Fruit fly (Drosophila melanogaster) whole organism, embryonic: ENCODE results near the gene Chrac-14.
A peak's percentile ranks its signal among the peaks of the same experiment; 100 is the strongest.

Experiments
- Atf3 ChIP-seq: fragments of 200-800 bp; sonication (Bioruptor generic); optimal IDR thresholded peaks from 3 replicates; lab custom pipeline; 2016; ENCODE audit warnings: missing biosample characterization, missing genetic modification characterization
- BEAF-32 ChIP-seq: fragments of 200-800 bp; sonication (Bioruptor generic); optimal IDR thresholded peaks from 3 replicates; lab custom pipeline; 2017; ENCODE audit warnings: missing biosample characterization, missing genetic modification characterization, mild to moderate bottlenecking, moderate library complexity, missing genetic modification reagents
- Blimp-1 ChIP-seq: fragments of 200-800 bp; sonication (Bioruptor generic); optimal IDR thresholded peaks from 3 replicates; lab custom pipeline; 2018; ENCODE audit warnings: missing biosample characterization, missing genetic modification characterization, mild to moderate bottlenecking, moderate library complexity, missing genetic modification reagents
- CG10431 ChIP-seq: fragments of 200-800 bp; sonication (Bioruptor generic); optimal IDR thresholded peaks from 3 replicates; lab custom pipeline; 2018; ENCODE audit warnings: missing biosample characterization, mild to moderate bottlenecking, missing genetic modification characterization
- CG11560 ChIP-seq: fragments of 200-800 bp; sonication (Bioruptor generic); IDR thresholded peaks from 3 replicates; pipeline ENCODE4 v1.3.6; 2022; ENCODE audit warnings: missing biosample characterization, missing genetic modification characterization
- CG11696 ChIP-seq: fragments of 200-800 bp; sonication (Bioruptor generic); IDR thresholded peaks from 2 replicates; pipeline ENCODE4 v1.3.6; 2022; ENCODE audit warnings: missing biosample characterization, missing genetic modification characterization
- CG13424 ChIP-seq: fragments of 200-800 bp; sonication (Bioruptor generic); optimal IDR thresholded peaks from 2 replicates; lab custom pipeline; 2019; ENCODE audit warnings: missing biosample characterization, mild to moderate bottlenecking, missing genetic modification characterization, moderate library complexity
- CG1602 ChIP-seq: fragments of 200-800 bp; sonication (Bioruptor generic); optimal IDR thresholded peaks from 3 replicates; lab custom pipeline; 2016; ENCODE audit warnings: missing biosample characterization, missing genetic modification characterization
- CG16813 ChIP-seq: fragments of 200-800 bp; sonication (Bioruptor generic); IDR thresholded peaks from 3 replicates; pipeline ENCODE4 v1.3.6; 2022; ENCODE audit warnings: missing biosample characterization, missing genetic modification characterization; ENCODE audit not compliant: partially characterized antibody
- CG16815 ChIP-seq: fragments of 200-800 bp; sonication (Bioruptor generic); optimal IDR thresholded peaks from 3 replicates; lab custom pipeline; 2017; ENCODE audit warnings: missing biosample characterization, mild to moderate bottlenecking, missing genetic modification characterization
- CG17361 ChIP-seq: fragments of 200-800 bp; sonication (Bioruptor generic); IDR thresholded peaks from 3 replicates; pipeline ENCODE4 v1.3.6; 2022; ENCODE audit warnings: missing biosample characterization, missing genetic modification characterization
- CG17568 ChIP-seq: fragments of 200-800 bp; sonication (Bioruptor generic); optimal IDR thresholded peaks from 2 replicates; lab custom pipeline; 2018; ENCODE audit warnings: missing biosample characterization, mild to moderate bottlenecking, missing genetic modification characterization, moderate library complexity
- CG2678 ChIP-seq: fragments of 200-800 bp; sonication (Bioruptor generic); optimal IDR thresholded peaks from 3 replicates; lab custom pipeline; 2019; ENCODE audit warnings: missing biosample characterization, mild to moderate bottlenecking, missing genetic modification characterization, moderate library complexity
- CG2875 ChIP-seq: fragments of 200-800 bp; sonication (Bioruptor generic); optimal IDR thresholded peaks from 2 replicates; lab custom pipeline; 2017; ENCODE audit warnings: missing biosample characterization, mild to moderate bottlenecking, missing genetic modification characterization, missing genetic modification reagents
- CG32532 ChIP-seq: fragments of 200-800 bp; sonication (Bioruptor generic); IDR thresholded peaks from 2 replicates; pipeline ENCODE4 v1.3.6; 2022; ENCODE audit warnings: missing biosample characterization, missing genetic modification characterization
- CG33557 ChIP-seq: fragments of 200-800 bp; sonication (Bioruptor generic); optimal IDR thresholded peaks from 2 replicates; lab custom pipeline; 2019; ENCODE audit warnings: missing biosample characterization, mild to moderate bottlenecking, missing genetic modification characterization, moderate library complexity
- CG6272 ChIP-seq: fragments of 200-800 bp; sonication (Bioruptor generic); IDR thresholded peaks from 2 replicates; pipeline ENCODE4 v1.3.6; 2022; ENCODE audit warnings: missing biosample characterization, missing genetic modification characterization
- CG7357 ChIP-seq: fragments of 200-800 bp; sonication (Bioruptor generic); IDR thresholded peaks from 3 replicates; pipeline ENCODE4 v1.3.6; 2022; ENCODE audit warnings: missing biosample characterization, missing genetic modification characterization
- CG8388 ChIP-seq: fragments of 200-800 bp; sonication (Bioruptor generic); optimal IDR thresholded peaks from 2 replicates; lab custom pipeline; 2019; ENCODE audit warnings: missing biosample characterization, mild to moderate bottlenecking, missing genetic modification characterization, moderate library complexity
- Elba2 ChIP-seq: fragments of 200-800 bp; sonication (Bioruptor generic); optimal IDR thresholded peaks from 3 replicates; lab custom pipeline; 2016; ENCODE audit warnings: missing biosample characterization, missing genetic modification characterization
- Oli ChIP-seq: fragments of 200-800 bp; sonication (Bioruptor generic); optimal IDR thresholded peaks from 2 replicates; lab custom pipeline; 2018; ENCODE audit warnings: missing biosample characterization, mild to moderate bottlenecking, missing genetic modification characterization, moderate library complexity
- PHDP ChIP-seq: fragments of 200-800 bp; sonication (Bioruptor generic); optimal IDR thresholded peaks from 3 replicates; lab custom pipeline; 2018; ENCODE audit warnings: missing biosample characterization, mild to moderate bottlenecking, missing genetic modification characterization, moderate library complexity
- Ptx1 ChIP-seq: fragments of 200-800 bp; sonication (Bioruptor generic); IDR thresholded peaks from 2 replicates; pipeline ENCODE4 v1.3.6; 2022; ENCODE audit warnings: missing biosample characterization, missing genetic modification characterization
- Ravus ChIP-seq: fragments of 200-800 bp; sonication (Bioruptor generic); IDR thresholded peaks from 2 replicates; pipeline ENCODE4 v1.3.6; 2022; ENCODE audit warnings: missing biosample characterization, missing genetic modification characterization
- Rfx ChIP-seq: fragments of 200-800 bp; sonication (Bioruptor generic); IDR thresholded peaks from 2 replicates; pipeline ENCODE4 v1.3.6; 2022; ENCODE audit warnings: missing biosample characterization, missing genetic modification characterization
- Trl ChIP-seq, 3 experiments: fragments of >200 bp in 2 of 3; fragments of 200-800 bp in 1 of 3; sonication (Bioruptor generic) in 1 of 3; optimal IDR thresholded peaks; 2 replicates in 1 of 3; 3 replicates in 2 of 3; lab custom pipeline; 2016 to 2017; ENCODE audit warnings: missing biosample characterization in 1 of 3, missing genetic modification characterization in 1 of 3
- az2 ChIP-seq: fragments of 200-800 bp; sonication (Bioruptor generic); optimal IDR thresholded peaks from 3 replicates; lab custom pipeline; 2016; ENCODE audit warnings: missing biosample characterization, missing genetic modification characterization
- bowl ChIP-seq: fragments of 200-800 bp; sonication (Bioruptor generic); IDR thresholded peaks from 2 replicates; pipeline ENCODE4 v1.3.6; 2022; ENCODE audit warnings: missing biosample characterization, missing genetic modification characterization
- bsh ChIP-seq, 2 experiments: fragments of 200-800 bp; sonication (Bioruptor generic); optimal IDR thresholded peaks; 2 replicates each; lab custom pipeline; 2017 to 2018; ENCODE audit warnings: mild to moderate bottlenecking in 2 of 2, missing biosample characterization in 2 of 2, missing genetic modification characterization in 2 of 2, moderate library complexity in 1 of 2
- da ChIP-seq: fragments of 200-800 bp; sonication (Bioruptor generic); optimal IDR thresholded peaks from 2 replicates; lab custom pipeline; 2016; ENCODE audit warnings: missing biosample characterization, missing genetic modification characterization
- dmrt99B ChIP-seq: fragments of 200-800 bp; sonication (Bioruptor generic); optimal IDR thresholded peaks from 2 replicates; lab custom pipeline; 2018; ENCODE audit warnings: missing biosample characterization, mild to moderate bottlenecking, missing genetic modification characterization, moderate library complexity
- dysf ChIP-seq: fragments of 200-800 bp; sonication (Bioruptor generic); IDR thresholded peaks from 3 replicates; pipeline ENCODE4 v1.3.6; 2022; ENCODE audit warnings: missing biosample characterization, missing genetic modification characterization
- gce ChIP-seq: fragments of 200-800 bp; sonication (Bioruptor generic); IDR thresholded peaks from 3 replicates; pipeline ENCODE4 v1.3.6; 2022; ENCODE audit warnings: missing biosample characterization, missing genetic modification characterization
- gcm ChIP-seq: fragments of 200-800 bp; sonication (Bioruptor generic); optimal IDR thresholded peaks from 2 replicates; lab custom pipeline; 2019; ENCODE audit warnings: missing biosample characterization, mild to moderate bottlenecking, missing genetic modification characterization, moderate library complexity
- gem ChIP-seq: fragments of 200-800 bp; sonication (Bioruptor generic); optimal IDR thresholded peaks from 2 replicates; lab custom pipeline; 2019; ENCODE audit warnings: missing biosample characterization, mild to moderate bottlenecking, missing genetic modification characterization, moderate library complexity
- grau ChIP-seq: fragments of 200-800 bp; optimal IDR thresholded peaks from 3 replicates; lab custom pipeline; 2019; ENCODE audit warnings: missing biosample characterization, mild to moderate bottlenecking, missing genetic modification characterization, moderate library complexity
- kah ChIP-seq: fragments of 200-800 bp; sonication (Bioruptor generic); optimal IDR thresholded peaks from 2 replicates; lab custom pipeline; 2018; ENCODE audit warnings: missing biosample characterization, mild to moderate bottlenecking, missing genetic modification characterization
- kni ChIP-seq: fragments of 200-800 bp; sonication (Bioruptor generic); optimal IDR thresholded peaks from 3 replicates; lab custom pipeline; 2017; ENCODE audit warnings: mild to moderate bottlenecking, missing biosample characterization, missing genetic modification reagents, missing genetic modification characterization
- lola ChIP-seq, 3 experiments: fragments of >200 bp in 2 of 3; fragments of 200-800 bp in 1 of 3; sonication (Bioruptor generic) in 1 of 3; optimal IDR thresholded peaks; 2 replicates each; lab custom pipeline; 2017 to 2019; ENCODE audit warnings: missing biosample characterization in 3 of 3, missing genetic modification characterization in 3 of 3, mild to moderate bottlenecking in 1 of 3, moderate library complexity in 1 of 3
- nmo ChIP-seq: fragments of 200-800 bp; sonication (Bioruptor generic); optimal IDR thresholded peaks from 2 replicates; lab custom pipeline; 2018; ENCODE audit warnings: missing biosample characterization, mild to moderate bottlenecking, missing genetic modification characterization, moderate library complexity
- prd ChIP-seq, 3 experiments: fragments of >200 bp in 2 of 3; fragments of 200-800 bp in 1 of 3; sonication (Bioruptor generic) in 1 of 3; optimal IDR thresholded peaks in 2 of 3; IDR thresholded peaks in 1 of 3; 2 replicates in 2 of 3; 3 replicates in 1 of 3; pipeline versions ENCODE4 v1.3.6 to Lab custom; 2017 to 2022; ENCODE audit warnings: missing biosample characterization in 1 of 3, missing genetic modification characterization in 1 of 3
- row ChIP-seq: fragments of 200-800 bp; sonication (Bioruptor generic); IDR thresholded peaks from 3 replicates; pipeline ENCODE4 v1.3.6; 2022; ENCODE audit warnings: missing biosample characterization, missing genetic modification characterization
- sc ChIP-seq, 3 experiments: fragments of >200 bp in 2 of 3; fragments of 200-800 bp in 1 of 3; sonication (Bioruptor generic) in 1 of 3; optimal IDR thresholded peaks; 2 replicates in 2 of 3; 3 replicates in 1 of 3; lab custom pipeline; 2017; ENCODE audit warnings: mild to moderate bottlenecking in 1 of 3, missing biosample characterization in 1 of 3, missing genetic modification characterization in 1 of 3, missing genetic modification reagents in 1 of 3
- slou ChIP-seq: fragments of 200-800 bp; sonication (Bioruptor generic); optimal IDR thresholded peaks from 3 replicates; lab custom pipeline; 2016; ENCODE audit warnings: missing biosample characterization, missing genetic modification characterization
- trem ChIP-seq: fragments of 200-800 bp; optimal IDR thresholded peaks from 3 replicates; lab custom pipeline; 2019; ENCODE audit warnings: missing biosample characterization, mild to moderate bottlenecking, missing genetic modification characterization, moderate library complexity
- unpg ChIP-seq: fragments of 200-800 bp; sonication (Bioruptor generic); optimal IDR thresholded peaks from 3 replicates; lab custom pipeline; 2018; ENCODE audit warnings: missing biosample characterization, mild to moderate bottlenecking, missing genetic modification characterization, moderate library complexity
- vfl ChIP-seq: fragments of 200-800 bp; sonication (Bioruptor generic); optimal IDR thresholded peaks from 2 replicates; lab custom pipeline; 2016; ENCODE audit warnings: missing biosample characterization, missing genetic modification characterization
- vvl ChIP-seq: fragments of 200-800 bp; sonication (Bioruptor generic); IDR thresholded peaks from 2 replicates; pipeline ENCODE4 v1.3.6; 2022; ENCODE audit warnings: missing biosample characterization, missing genetic modification characterization

The Chrac-14 gene

dm6 chr2L:8471667-8472066, 34.5 kb downstream of the Chrac-14 start (continued):
- TF ChIP-seq dysf (0 out of 3 replicates have a peak, but pooled peaks have one; percentile 44), row (GFP tag; lab: Robert Waterston, UW) (peak; percentile 50), CG2678 (tag; lab: Kevin White, UChicago) (peak; percentile 42), Atf3 (no peak), kah (GFP tag; lab: Kevin White, UChicago) (no peak), gem (tag; lab: Kevin White, UChicago) (peak; percentile 67), CG17361 (GFP tag; lab: Robert Waterston, UW) (peak; percentile 60), CG8388 (GFP tag; lab: Kevin White, UChicago) (peak; percentile 49), da (GFP tag; lab: Kevin White, UChicago) (no peak), BEAF-32 (GFP tag; lab: Kevin White, UChicago) (no peak), CG10431 (GFP tag; lab: Kevin White, UChicago) (no peak), Trl (optimal IDR thresholded peaks at IDR 0.05; lab: Kevin White, UChicago) (no peak), Trl (GFP tag; optimal IDR thresholded peaks at IDR 0.05; lab: Kevin White, UChicago) (no peak), CG11560 (tag; lab: Robert Waterston, UW) (no peak), Blimp-1 (GFP tag; lab: Kevin White, UChicago) (peak; percentile 56), unpg (GFP tag; lab: Kevin White, UChicago) (peak; percentile 32), kni (no peak), CG6272 (GFP tag; lab: Robert Waterston, UW) (no peak), grau (tag; lab: Kevin White, UChicago) (peak; percentile 38), CG7357 (no peak), sc (optimal IDR thresholded peaks at IDR 0.05; lab: Kevin White, UChicago) (no peak), sc (GFP tag; optimal IDR thresholded peaks at IDR 0.05; lab: Kevin White, UChicago) (peak; percentile 27), vfl (GFP tag; lab: Kevin White, UChicago) (no peak), CG1602 (GFP tag; lab: Kevin White, UChicago) (peak; percentile 29), CG33557 (GFP tag; lab: Kevin White, UChicago) (peak; percentile 43), dmrt99B (peak; percentile 44), prd (optimal IDR thresholded peaks at IDR 0.05; lab: Kevin White, UChicago) (no peak), prd (GFP tag; IDR thresholded peaks at IDR 0.05; lab: Robert Waterston, UW) (peak; percentile 61; the same call in 2 of the 3 replicates), Ptx1 (peak; percentile 32; the same call in 1 of the 2 replicates), bowl (GFP tag; lab: Robert Waterston, UW) (no peak), CG2875 (GFP tag; lab: Kevin White, UChicago) (no peak), Ravus (GFP tag; lab: Robert Waterston, UW) (no peak), CG11696 (peak; percentile 39; the same call in 1 of the 2 replicates), Elba2 (GFP tag; lab: Kevin White, UChicago) (no peak), Rfx (GFP tag; lab: Robert Waterston, UW) (no peak), lola (GFP tag; optimal IDR thresholded peaks at IDR 0.05; lab: Kevin White, UChicago) (peak in 1 of 3 experiments; percentile 74), az2 (GFP tag; lab: Kevin White, UChicago) (peak; percentile 14), Oli (tag; lab: Kevin White, UChicago) (peak; percentile 44), PHDP (tag; lab: Kevin White, UChicago) (peak; percentile 15), trem (peak; percentile 49), slou (GFP tag; lab: Kevin White, UChicago) (no peak), CG16813 (GFP tag; lab: Robert Waterston, UW) (no peak), CG32532 (GFP tag; lab: Robert Waterston, UW) (no peak), nmo (GFP tag; lab: Kevin White, UChicago) (peak; percentile 74), gce (GFP tag; lab: Robert Waterston, UW) (no peak), CG13424 (tag; lab: Kevin White, UChicago) (peak; percentile 31), gcm (GFP tag; lab: Kevin White, UChicago) (peak; percentile 37), CG17568 (GFP tag; lab: Kevin White, UChicago) (no peak), CG16815 (peak; percentile 32), bsh (GFP tag; optimal IDR thresholded peaks at IDR 0.05; lab: Kevin White, UChicago) (peak; percentile 55 to 68), vvl (GFP tag; lab: Robert Waterston, UW) (0 out of 2 replicates have a peak, but pooled peaks have one; percentile 20)
